Worm (Caenorhabditis elegans) whole organism, mixed stage, embryonic: ENCODE data around the gene frpr-2.

ENCODE experiments used
- M03D4.4 ChIP-seq: sonication (generic microtip); optimal IDR thresholded peaks from 2 replicates; lab custom pipeline; 2017; ENCODE audit warnings: mild to moderate bottlenecking, missing genetic modification characterization, missing compliant biosample characterization
- bed-3 ChIP-seq: fragments of 200-800 bp; sonication (Bioruptor generic); optimal IDR thresholded peaks from 3 replicates; lab custom pipeline; 2018; ENCODE audit warnings: mild to moderate bottlenecking, missing genetic modification characterization, moderate library complexity, missing compliant biosample characterization
- blmp-1 ChIP-seq: fragments of 150-350 bp; optimal IDR thresholded peaks from 2 replicates; lab custom pipeline; 2014; ENCODE audit warnings: missing biosample characterization, missing genetic modification characterization
- ceh-39 ChIP-seq: fragments of 150-350 bp; optimal IDR thresholded peaks from 2 replicates; lab custom pipeline; 2014; ENCODE audit warnings: missing biosample characterization, missing genetic modification characterization
- ceh-43 ChIP-seq: fragments of 200-800 bp; sonication (Bioruptor generic); optimal IDR thresholded peaks from 2 replicates; lab custom pipeline; 2018; ENCODE audit warnings: mild to moderate bottlenecking, missing genetic modification characterization, moderate library complexity, missing compliant biosample characterization
- ceh-83 ChIP-seq: fragments of 200-800 bp; sonication (Bioruptor generic); optimal IDR thresholded peaks from 2 replicates; lab custom pipeline; 2018; ENCODE audit warnings: mild to moderate bottlenecking, missing genetic modification characterization, missing compliant biosample characterization
- ces-1 ChIP-seq: fragments of 150-350 bp; optimal IDR thresholded peaks from 2 replicates; lab custom pipeline; 2014; ENCODE audit warnings: missing biosample characterization, missing genetic modification reagents, missing genetic modification characterization
- cnd-1 ChIP-seq: fragments of 200-800 bp; sonication (Bioruptor generic); optimal IDR thresholded peaks from 2 replicates; lab custom pipeline; 2018; ENCODE audit warnings: mild to moderate bottlenecking, missing genetic modification characterization, missing compliant biosample characterization
- drap-1 ChIP-seq: fragments of 200-800 bp; sonication (Bioruptor generic); optimal IDR thresholded peaks from 3 replicates; lab custom pipeline; 2018; ENCODE audit warnings: mild to moderate bottlenecking, missing genetic modification characterization, missing compliant biosample characterization
- elt-1 ChIP-seq: sonication (generic microtip); optimal IDR thresholded peaks from 2 replicates; lab custom pipeline; 2017; ENCODE audit warnings: missing genetic modification characterization, mild to moderate bottlenecking, missing compliant biosample characterization, antibody characterized with exemption, moderate library complexity, borderline replicate concordance; ENCODE audit not compliant: insufficient read depth
- elt-3 ChIP-seq: fragments of 150-350 bp; optimal IDR thresholded peaks from 2 replicates; lab custom pipeline; 2014; ENCODE audit warnings: missing biosample characterization, missing genetic modification characterization
- flh-1 ChIP-seq: fragments of 200-800 bp; sonication (Bioruptor generic); optimal IDR thresholded peaks from 2 replicates; lab custom pipeline; 2018; ENCODE audit warnings: mild to moderate bottlenecking, missing genetic modification characterization, moderate library complexity, missing compliant biosample characterization
- ham-2 ChIP-seq: fragments of 200-800 bp; sonication (Bioruptor generic); optimal IDR thresholded peaks from 2 replicates; lab custom pipeline; 2018; ENCODE audit warnings: mild to moderate bottlenecking, missing genetic modification characterization, missing compliant biosample characterization
- hlh-1 ChIP-seq: fragments of 150-350 bp; optimal IDR thresholded peaks from 2 replicates; lab custom pipeline; 2014; ENCODE audit warnings: missing biosample characterization, missing genetic modification reagents, missing genetic modification characterization
- lin-13 ChIP-seq: fragments of 150-350 bp; optimal IDR thresholded peaks from 2 replicates; lab custom pipeline; 2014; ENCODE audit warnings: missing biosample characterization, missing genetic modification characterization
- lin-32 ChIP-seq: fragments of 200-800 bp; sonication (Bioruptor generic); optimal IDR thresholded peaks from 2 replicates; lab custom pipeline; 2018; ENCODE audit warnings: mild to moderate bottlenecking, missing genetic modification characterization, missing compliant biosample characterization
- lsy-2 ChIP-seq: fragments of 150-350 bp; optimal IDR thresholded peaks from 2 replicates; lab custom pipeline; 2014; ENCODE audit warnings: missing biosample characterization, missing genetic modification characterization
- mab-5 ChIP-seq: fragments of 150-350 bp; optimal IDR thresholded peaks from 2 replicates; lab custom pipeline; 2014; ENCODE audit warnings: missing biosample characterization, missing genetic modification characterization
- mep-1 ChIP-seq: fragments of 150-350 bp; optimal IDR thresholded peaks from 2 replicates; lab custom pipeline; 2017; ENCODE audit warnings: missing biosample characterization, missing genetic modification reagents, missing genetic modification characterization, inconsistent platforms
- mls-2 ChIP-seq: sonication (generic microtip); optimal IDR thresholded peaks from 2 replicates; lab custom pipeline; 2016; ENCODE audit warnings: mild to moderate bottlenecking, missing genetic modification characterization, moderate library complexity, missing compliant biosample characterization
- nhr-12 ChIP-seq: fragments of 150-350 bp; optimal IDR thresholded peaks from 2 replicates; lab custom pipeline; 2014; ENCODE audit warnings: missing biosample characterization, missing genetic modification characterization
- nhr-2 ChIP-seq: fragments of 150-350 bp; optimal IDR thresholded peaks from 2 replicates; lab custom pipeline; 2014; ENCODE audit warnings: missing biosample characterization, missing genetic modification characterization
- nhr-237 ChIP-seq: fragments of 150-350 bp; optimal IDR thresholded peaks from 2 replicates; lab custom pipeline; 2014; ENCODE audit warnings: missing biosample characterization, missing genetic modification characterization
- nhr-28 ChIP-seq: fragments of 150-350 bp; optimal IDR thresholded peaks from 2 replicates; lab custom pipeline; 2014; ENCODE audit warnings: missing biosample characterization, missing genetic modification characterization
- pha-4 ChIP-seq: fragments of 150-350 bp; optimal IDR thresholded peaks from 2 replicates; lab custom pipeline; 2018; ENCODE audit warnings: missing biosample characterization, missing genetic modification reagents, missing genetic modification characterization
- sem-2 ChIP-seq: fragments of 200-800 bp; sonication (Bioruptor generic); optimal IDR thresholded peaks from 2 replicates; lab custom pipeline; 2018; ENCODE audit warnings: mild to moderate bottlenecking, missing genetic modification characterization, missing compliant biosample characterization
- snpc-4 ChIP-seq: fragments of 150-350 bp; optimal IDR thresholded peaks from 2 replicates; lab custom pipeline; 2014; ENCODE audit warnings: missing biosample characterization, missing genetic modification characterization
- sptf-1 ChIP-seq: sonication (generic microtip); optimal IDR thresholded peaks from 2 replicates; lab custom pipeline; 2017; ENCODE audit warnings: mild to moderate bottlenecking, missing genetic modification characterization, moderate library complexity, missing compliant biosample characterization
- tbx-8 ChIP-seq: fragments of 200-800 bp; sonication (Bioruptor generic); optimal IDR thresholded peaks from 2 replicates; lab custom pipeline; 2018; ENCODE audit warnings: mild to moderate bottlenecking, missing genetic modification characterization, moderate library complexity, missing compliant biosample characterization
- unc-62 ChIP-seq: fragments of 150-350 bp; optimal IDR thresholded peaks from 2 replicates; lab custom pipeline; 2014; ENCODE audit warnings: missing biosample characterization, missing genetic modification reagents, missing genetic modification characterization
- zip-8 ChIP-seq: fragments of 150-350 bp; optimal IDR thresholded peaks from 2 replicates; lab custom pipeline; 2014; ENCODE audit warnings: missing biosample characterization, missing genetic modification characterization

Gene frpr-2

ce11 chrX:12975595-12976089, 10.4 kb downstream of the frpr-2 start, which contains the start of gene ppk-3:
Gene ppk-3, minus strand, starts transcription at chrX:12975645.
- TF ChIP-seq hlh-1 (tag; lab: Kevin White, UChicago) (peak; percentile 5), snpc-4 (tag; lab: Kevin White, UChicago) (no peak), tbx-8 (GFP tag; lab: Kevin White, UChicago) (no peak), lin-13 (tag; lab: Kevin White, UChicago) (peak; percentile 44), pha-4 (tag; lab: Kevin White, UChicago) (peak; percentile 40), mls-2 (peak; percentile 38), mab-5 (tag; lab: Kevin White, UChicago) (no peak), M03D4.4 (tag; lab: Kevin White, UChicago) (peak; percentile 5), cnd-1 (no peak), elt-3 (tag; lab: Kevin White, UChicago) (no peak), blmp-1 (tag; lab: Kevin White, UChicago) (no peak), elt-1 (tag; lab: Kevin White, UChicago) (no peak), nhr-237 (tag; lab: Kevin White, UChicago) (peak; percentile 36), mep-1 (tag; lab: Kevin White, UChicago) (peak; percentile 73)

ce11 chrX:12976774-12977173, 11.5 kb downstream of the frpr-2 start, which contains the start of the genes F11C1.4 and F11C1.10:
Gene F11C1.4, plus strand, starts transcription at chrX:12977074.
Gene F11C1.10, plus strand, starts transcription at chrX:12977082.
- TF ChIP-seq ham-2 (GFP tag; lab: Kevin White, UChicago) (no peak), tbx-8 (GFP tag; lab: Kevin White, UChicago) (no peak), ceh-43 (GFP tag; lab: Kevin White, UChicago) (no peak), blmp-1 (tag; lab: Kevin White, UChicago) (no peak), snpc-4 (tag; lab: Kevin White, UChicago) (no peak), ces-1 (GFP tag; lab: Kevin White, UChicago) (no peak), drap-1 (GFP tag; lab: Kevin White, UChicago) (no peak), zip-8 (tag; lab: Kevin White, UChicago) (no peak), elt-3 (tag; lab: Kevin White, UChicago) (no peak), ceh-39 (tag; lab: Kevin White, UChicago) (no peak), lin-13 (tag; lab: Kevin White, UChicago) (no peak), sptf-1 (no peak), mls-2 (no peak), unc-62 (GFP tag; lab: Kevin White, UChicago) (no peak), pha-4 (tag; lab: Kevin White, UChicago) (no peak), nhr-12 (tag; lab: Kevin White, UChicago) (no peak), nhr-237 (tag; lab: Kevin White, UChicago) (no peak)
- TF ChIP-seq, all 35 proteins: peak for 0

ce11 chrX:12977451-12977850, 12.2 kb downstream of the frpr-2 start, which contains the start of gene F11C1.9:
Gene F11C1.9, minus strand, starts transcription at chrX:12977551.
- TF ChIP-seq lsy-2 (tag; lab: Kevin White, UChicago), result no peak
- TF ChIP-seq mls-2, result no peak
- TF ChIP-seq lin-13 (tag; lab: Kevin White, UChicago), result no peak
- no peak for TF ChIP-seq nhr-2 (tag; lab: Kevin White, UChicago)
- no peak for TF ChIP-seq mep-1 (tag; lab: Kevin White, UChicago)
- no peak for TF ChIP-seq sptf-1
- no peak for TF ChIP-seq zip-8 (tag; lab: Kevin White, UChicago)
- TF ChIP-seq pha-4 (tag; lab: Kevin White, UChicago), result no peak
- TF ChIP-seq lin-32, result no peak
- no peak for TF ChIP-seq elt-3 (tag; lab: Kevin White, UChicago)
- no peak for TF ChIP-seq flh-1 (GFP tag; lab: Kevin White, UChicago)
- no peak for TF ChIP-seq ham-2 (GFP tag; lab: Kevin White, UChicago)
- TF ChIP-seq unc-62 (GFP tag; lab: Kevin White, UChicago), result no peak
- TF ChIP-seq cnd-1, result no peak
- no peak for TF ChIP-seq nhr-237 (tag; lab: Kevin White, UChicago)
- no peak for TF ChIP-seq bed-3 (GFP tag; lab: Kevin White, UChicago)
- no peak for TF ChIP-seq ceh-83 (GFP tag; lab: Kevin White, UChicago)
- TF ChIP-seq snpc-4 (tag; lab: Kevin White, UChicago), result no peak
- no peak for TF ChIP-seq hlh-1 (tag; lab: Kevin White, UChicago)

ce11 chrX:12978569-12978968, 13.3 kb downstream of the frpr-2 start:
- TF ChIP-seq lin-32 (no peak), mep-1 (tag; lab: Kevin White, UChicago) (no peak), ceh-39 (tag; lab: Kevin White, UChicago) (no peak), lsy-2 (tag; lab: Kevin White, UChicago) (no peak), elt-1 (tag; lab: Kevin White, UChicago) (no peak), bed-3 (GFP tag; lab: Kevin White, UChicago) (no peak), M03D4.4 (tag; lab: Kevin White, UChicago) (no peak), mab-5 (tag; lab: Kevin White, UChicago) (no peak), nhr-28 (tag; lab: Kevin White, UChicago) (no peak), nhr-2 (tag; lab: Kevin White, UChicago) (no peak), snpc-4 (tag; lab: Kevin White, UChicago) (no peak), zip-8 (tag; lab: Kevin White, UChicago) (no peak), tbx-8 (GFP tag; lab: Kevin White, UChicago) (no peak), sptf-1 (no peak), sem-2 (GFP tag; lab: Kevin White, UChicago) (no peak), pha-4 (tag; lab: Kevin White, UChicago) (no peak), ces-1 (GFP tag; lab: Kevin White, UChicago) (no peak), blmp-1 (tag; lab: Kevin White, UChicago) (no peak)
- TF ChIP-seq, all 35 proteins: peak for 0
